Worm (Caenorhabditis elegans): ENCODE data around the gene sgk-1.
A peak's percentile ranks its signal among the peaks of the same experiment; 100 is the strongest.

Gene sgk-1

ce11 chrX:16271147-16271546 lies 9.2 kb upstream of the sgk-1 start (continued):
- TF ChIP-seq pqm-1 (tag; optimal IDR thresholded peaks at IDR 0.05), result no peak
- no peak for TF ChIP-seq daf-12 (tag; optimal IDR thresholded peaks at IDR 0.05)
- 0 out of 2 replicates have a peak, but pooled peaks have one; percentile 34 for TF ChIP-seq F44E2.7 (GFP tag; IDR thresholded peaks at IDR 0.05)
- TF ChIP-seq ctbp-1 (GFP tag; IDR thresholded peaks at IDR 0.05), result peak; percentile 63
- TF ChIP-seq pha-4 (GFP tag; IDR thresholded peaks at IDR 0.05), result peak; percentile 79; the same call in 1 of the 2 replicates
- no peak for TF ChIP-seq pha-4 (tag; optimal IDR thresholded peaks at IDR 0.05)
- TF ChIP-seq Y48G9A.11 (GFP tag; IDR thresholded peaks at IDR 0.05), result 0 out of 2 replicates have a peak, but pooled peaks have one; percentile 52
- no peak for TF ChIP-seq mep-1 (tag; optimal IDR thresholded peaks at IDR 0.05)
- peak; percentile 80 for TF ChIP-seq arid-1 (GFP tag; conservative IDR thresholded peaks at IDR 0.05)
- 0 out of 2 replicates have a peak, but pooled peaks have one; percentile 51 for TF ChIP-seq zip-11 (GFP tag; IDR thresholded peaks at IDR 0.05)
- TF ChIP-seq mxl-3 (GFP tag; optimal IDR thresholded peaks at IDR 0.05), result no peak
- peak; percentile 50 for TF ChIP-seq hlh-30 (tag; optimal IDR thresholded peaks at IDR 0.05; ENCODE audit: insufficient read depth)
- peak; percentile 18 for TF ChIP-seq ztf-7 (tag; optimal IDR thresholded peaks at IDR 0.05)
- TF ChIP-seq T20F7.1 (GFP tag; optimal IDR thresholded peaks at IDR 0.05), result no peak
- TF ChIP-seq ces-1 (GFP tag; optimal IDR thresholded peaks at IDR 0.05), result no peak
- no peak for TF ChIP-seq ztf-11 (tag; optimal IDR thresholded peaks at IDR 0.05)
- peak; percentile 43 for TF ChIP-seq hlh-11 (tag; optimal IDR thresholded peaks at IDR 0.05)
- TF ChIP-seq aly-2 (tag; optimal IDR thresholded peaks at IDR 0.05), result no peak
- TF ChIP-seq cey-2 (tag; optimal IDR thresholded peaks at IDR 0.05; ENCODE audit: borderline replicate concordance, insufficient read depth), result no peak
- peak; percentile 22; the same call in 1 of the 2 replicates for TF ChIP-seq php-3 (GFP tag; IDR thresholded peaks at IDR 0.05)
- TF ChIP-seq ceh-20 (GFP tag; IDR thresholded peaks at IDR 0.05), result peak; percentile 22; the same call in 1 of the 2 replicates
- no peak for TF ChIP-seq nhr-10 (tag; optimal IDR thresholded peaks at IDR 0.05)
- no peak for TF ChIP-seq nhr-76 (tag; optimal IDR thresholded peaks at IDR 0.05)
- no peak for TF ChIP-seq egl-27 (tag; optimal IDR thresholded peaks at IDR 0.05)
- TF ChIP-seq attf-4 (tag; optimal IDR thresholded peaks at IDR 0.05), result no peak
- peak; percentile 15 for TF ChIP-seq F49E8.2 (tag; optimal IDR thresholded peaks at IDR 0.05; ENCODE audit: borderline replicate concordance)
- no peak for TF ChIP-seq spr-3 (GFP tag; optimal IDR thresholded peaks at IDR 0.05)
- TF ChIP-seq lin-1 (GFP tag; IDR thresholded peaks at IDR 0.05), result no peak
- TF ChIP-seq lin-38 (GFP tag; IDR thresholded peaks at IDR 0.05), result no peak; the same call in 1 of the 2 replicates
- no peak for TF ChIP-seq unc-130 (GFP tag; optimal IDR thresholded peaks at IDR 0.05)
- no peak for TF ChIP-seq jun-1 (tag; optimal IDR thresholded peaks at IDR 0.05)
- TF ChIP-seq gei-8 (GFP tag; optimal IDR thresholded peaks at IDR 0.05), result peak; percentile 53
- TF ChIP-seq madf-9 (GFP tag; conservative IDR thresholded peaks at IDR 0.05), result peak; percentile 47; the same call in 1 of the 2 replicates
- no peak for TF ChIP-seq ceh-82 (tag; optimal IDR thresholded peaks at IDR 0.05)
- no peak for TF ChIP-seq nhr-42 (GFP tag; IDR thresholded peaks at IDR 0.05)

DNA sequence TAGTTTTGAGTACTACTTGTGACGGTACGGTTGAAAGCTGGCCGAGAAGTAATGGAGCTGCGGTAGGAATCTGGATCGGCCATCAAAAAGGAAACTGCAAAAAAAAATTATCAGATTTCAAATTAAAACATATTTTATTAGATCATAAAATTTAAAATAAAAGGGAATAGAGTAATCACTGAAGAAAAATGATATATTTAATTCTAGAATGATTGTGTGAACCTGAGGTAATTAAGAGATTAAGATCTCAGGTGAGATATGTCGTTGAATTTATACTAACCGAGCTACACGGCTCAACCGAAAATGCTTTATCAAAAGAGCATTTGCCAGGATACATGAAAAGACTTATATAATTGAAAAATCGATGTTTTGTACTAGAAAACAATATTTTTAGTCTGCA lies 8.0 kb upstream of the sgk-1 start, which contains the start of gene ifa-3:
Gene ifa-3, minus strand, starts transcription at position 101 of the 400 bp plus-strand sequence.
- no peak for TF ChIP-seq set-16 (GFP tag; IDR thresholded peaks at IDR 0.05)
- no peak for TF ChIP-seq zfp-3 (GFP tag; conservative IDR thresholded peaks at IDR 0.05)
- TF ChIP-seq mep-1 (tag; optimal IDR thresholded peaks at IDR 0.05), result no peak
- no peak for TF ChIP-seq unc-130 (GFP tag; optimal IDR thresholded peaks at IDR 0.05)
- no peak for TF ChIP-seq attf-4 (tag; optimal IDR thresholded peaks at IDR 0.05)
- no peak for TF ChIP-seq lin-15B (tag; optimal IDR thresholded peaks at IDR 0.05)
- TF ChIP-seq egl-27 (tag; optimal IDR thresholded peaks at IDR 0.05), result no peak
- TF ChIP-seq ceh-82 (tag; optimal IDR thresholded peaks at IDR 0.05), result no peak
- TF ChIP-seq F49E8.2 (tag; optimal IDR thresholded peaks at IDR 0.05; ENCODE audit: borderline replicate concordance), result no peak
- TF ChIP-seq nhr-76 (tag; optimal IDR thresholded peaks at IDR 0.05), result no peak
- TF ChIP-seq daf-19 (GFP tag; conservative IDR thresholded peaks at IDR 0.05), result no peak
- TF ChIP-seq php-3 (GFP tag; IDR thresholded peaks at IDR 0.05), result no peak
- no peak for TF ChIP-seq nhr-6 (tag; optimal IDR thresholded peaks at IDR 0.05)
- no peak for TF ChIP-seq F26F4.8 (GFP tag; conservative IDR thresholded peaks at IDR 0.05)
- no peak for TF ChIP-seq spr-1 (tag; optimal IDR thresholded peaks at IDR 0.05)
- TF ChIP-seq mes-2 (tag; optimal IDR thresholded peaks at IDR 0.05; ENCODE audit: poor library complexity, severe bottlenecking), result no peak
- no peak for TF ChIP-seq ztf-7 (tag; optimal IDR thresholded peaks at IDR 0.05)
- TF ChIP-seq Y48G9A.11 (GFP tag; IDR thresholded peaks at IDR 0.05), result no peak
- TF ChIP-seq ZK337.2 (GFP tag; IDR thresholded peaks at IDR 0.05), result no peak
- no peak for TF ChIP-seq hmg-1.1 (GFP tag; IDR thresholded peaks at IDR 0.05)
